Fruit fly (Drosophila melanogaster): ENCODE results near the gene Cpr67B.

DNA sequence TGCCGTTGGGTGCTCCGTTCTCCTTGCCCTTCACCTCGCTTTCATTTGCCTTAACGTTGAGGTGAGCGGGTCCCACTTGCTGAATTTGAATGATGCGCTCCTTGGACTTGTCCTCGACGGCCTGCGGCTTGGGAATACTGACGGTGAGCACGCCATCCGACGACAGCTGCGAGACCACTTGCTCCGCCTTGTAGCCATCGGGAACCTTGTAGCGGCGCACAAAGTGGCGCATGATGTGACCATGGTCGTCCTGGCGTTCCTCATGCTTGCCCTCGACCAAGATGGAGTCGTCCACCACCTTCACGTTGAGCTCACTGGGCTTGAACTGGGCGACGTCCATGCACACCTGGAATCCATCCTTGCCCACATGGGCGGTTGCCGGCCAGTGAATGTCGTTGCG lies 28.0 kb upstream of the Cpr67B start:
- TF ChIP-seq bab1 (GFP tag; optimal IDR thresholded peaks at IDR 0.05), result no peak
- no peak for TF ChIP-seq CG12768 (GFP tag; optimal IDR thresholded peaks at IDR 0.05)
- no peak for TF ChIP-seq CG7101 (tag; optimal IDR thresholded peaks at IDR 0.05)
- no peak for TF ChIP-seq toe (GFP tag; optimal IDR thresholded peaks at IDR 0.05)

Data from whole organism, adult.